Worm (Caenorhabditis elegans) whole organism, L4/young adult: ENCODE data around the gene F52D10.2.

Source experiments
- W03F9.2 ChIP-seq: fragments of 150-350 bp; optimal IDR thresholded peaks from 2 replicates; lab custom pipeline; 2014; ENCODE audit warnings: missing biosample characterization, missing genetic modification characterization
- dao-5 ChIP-seq: sonication (generic microtip); optimal IDR thresholded peaks from 2 replicates; lab custom pipeline; 2016; ENCODE audit warnings: missing genotype, missing genetic modification characterization, moderate library complexity, missing compliant biosample characterization
- him-1 ChIP-seq: sonication (generic microtip); optimal IDR thresholded peaks from 2 replicates; lab custom pipeline; 2016; ENCODE audit warnings: missing genotype, missing genetic modification reagents, missing genetic modification characterization, missing compliant biosample characterization

DNA sequence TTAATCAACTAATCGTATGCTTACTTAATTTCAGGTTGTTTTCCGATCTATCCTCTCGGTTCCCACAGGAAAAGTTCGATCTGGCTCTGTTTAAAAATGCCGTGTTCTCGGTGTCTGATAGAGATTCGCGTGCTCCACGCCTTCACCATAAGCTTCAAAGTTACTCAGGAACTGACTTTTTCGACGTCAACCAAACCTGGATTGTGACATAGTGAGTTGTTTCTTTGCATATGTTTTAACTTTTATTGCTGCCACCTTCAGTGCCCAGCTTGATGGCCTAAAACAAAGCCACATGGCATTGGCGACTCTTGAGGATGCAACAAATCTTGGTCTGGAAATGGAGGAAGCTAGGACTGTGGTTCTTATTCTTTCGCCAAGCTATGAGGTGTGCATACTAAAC, 5.6 kb downstream of the F52D10.2 start:
- TF ChIP-seq W03F9.2 (tag; lab: Kevin White, UChicago) (no peak), him-1 (no peak), dao-5 (no peak)
